Worm (Caenorhabditis elegans) whole organism, young adult: ENCODE results near the gene F10E9.3.

Source experiments
- B0035.1 ChIP-seq: sonication (generic microtip); optimal IDR thresholded peaks from 2 replicates; lab custom pipeline; 2016; ENCODE audit warnings: missing genetic modification characterization, mild to moderate bottlenecking, missing compliant biosample characterization, missing genotype, missing genetic modification reagents
- F10E7.11 ChIP-seq: sonication (generic microtip); optimal IDR thresholded peaks from 2 replicates; lab custom pipeline; 2017; ENCODE audit warnings: mild to moderate bottlenecking, missing genetic modification characterization, moderate library complexity, missing compliant biosample characterization
- F23B12.7 ChIP-seq: sonication (generic microtip); optimal IDR thresholded peaks from 2 replicates; lab custom pipeline; 2017; ENCODE audit warnings: missing genetic modification characterization, mild to moderate bottlenecking, missing compliant biosample characterization, antibody characterized with exemption, moderate library complexity; ENCODE audit not compliant: insufficient read depth
- F37B4.10 ChIP-seq: fragments of 200-800 bp; sonication (Bioruptor generic); IDR thresholded peaks from 2 replicates; pipeline ENCODE4 v1.3.6; 2022; ENCODE audit warnings: missing genetic modification characterization, missing compliant biosample characterization
- F57C9.4 ChIP-seq: sonication (generic microtip); optimal IDR thresholded peaks from 2 replicates; lab custom pipeline; 2017; ENCODE audit warnings: mild to moderate bottlenecking, missing genetic modification characterization, missing compliant biosample characterization
- K11D2.4 ChIP-seq: fragments of 200-800 bp; sonication (Bioruptor generic); IDR thresholded peaks from 2 replicates; pipeline ENCODE4 v1.3.6; 2022; ENCODE audit warnings: missing genetic modification reagents, missing genetic modification characterization, missing compliant biosample characterization
- Y53G8AR.9 ChIP-seq: fragments of 200-800 bp; sonication (Bioruptor generic); conservative IDR thresholded peaks from 2 replicates; pipeline ENCODE4 v1.3.6; 2022; ENCODE audit warnings: missing genetic modification reagents, missing genetic modification characterization, missing compliant biosample characterization
- Y67H2A.10 ChIP-seq: fragments of 200-800 bp; sonication (Bioruptor generic); conservative IDR thresholded peaks from 2 replicates; pipeline ENCODE4 v1.3.6; 2022; ENCODE audit warnings: missing genetic modification reagents, missing genetic modification characterization, missing compliant biosample characterization
- ZK185.1 ChIP-seq: sonication (generic microtip); optimal IDR thresholded peaks from 2 replicates; lab custom pipeline; 2016; ENCODE audit warnings: mild to moderate bottlenecking, missing genetic modification characterization, missing compliant biosample characterization; ENCODE audit not compliant: poor library complexity, severe bottlenecking
- athp-1 ChIP-seq: sonication (generic microtip); optimal IDR thresholded peaks from 2 replicates; lab custom pipeline; 2017; ENCODE audit warnings: mild to moderate bottlenecking, missing genetic modification characterization, missing compliant biosample characterization
- attf-3 ChIP-seq: fragments of 200-800 bp; sonication (Bioruptor generic); conservative IDR thresholded peaks from 2 replicates; pipeline ENCODE4 v1.3.6; 2022; ENCODE audit warnings: missing genetic modification reagents, missing genetic modification characterization, missing compliant biosample characterization
- cebp-1 ChIP-seq, 2 experiments: fragments of 200-800 bp in 1 of 2; sonication (Bioruptor generic) in 1 of 2; sonication (generic microtip) in 1 of 2; IDR thresholded peaks in 1 of 2; optimal IDR thresholded peaks in 1 of 2; 2 replicates each; pipeline versions ENCODE4 v1.3.6 to Lab custom; 2017 to 2022; ENCODE audit warnings: missing compliant biosample characterization in 2 of 2, missing genetic modification characterization in 2 of 2, mild to moderate bottlenecking in 1 of 2, missing genetic modification reagents in 1 of 2, moderate library complexity in 1 of 2
- cebp-2 ChIP-seq: fragments of 200-800 bp; sonication (Bioruptor generic); IDR thresholded peaks from 2 replicates; pipeline ENCODE4 v1.3.6; 2022; ENCODE audit warnings: missing genetic modification characterization, missing compliant biosample characterization
- ceh-27 ChIP-seq: fragments of 200-800 bp; sonication (Bioruptor generic); optimal IDR thresholded peaks from 2 replicates; lab custom pipeline; 2018; ENCODE audit warnings: mild to moderate bottlenecking, missing genetic modification characterization, moderate library complexity, missing compliant biosample characterization
- ceh-40 ChIP-seq: fragments of 200-800 bp; sonication (Bioruptor generic); IDR thresholded peaks from 2 replicates; pipeline ENCODE4 v1.3.6; 2022; ENCODE audit warnings: missing genetic modification characterization, missing compliant biosample characterization
- ceh-79 ChIP-seq: sonication (generic microtip); optimal IDR thresholded peaks from 2 replicates; lab custom pipeline; 2017; ENCODE audit warnings: mild to moderate bottlenecking, missing genetic modification characterization, missing compliant biosample characterization
- chd-7 ChIP-seq: sonication (generic microtip); optimal IDR thresholded peaks from 2 replicates; lab custom pipeline; 2016; ENCODE audit warnings: mild to moderate bottlenecking, missing genetic modification characterization, moderate library complexity, missing compliant biosample characterization
- him-1 ChIP-seq: sonication (generic microtip); optimal IDR thresholded peaks from 2 replicates; lab custom pipeline; 2016; ENCODE audit warnings: missing genotype, missing genetic modification reagents, missing genetic modification characterization, missing compliant biosample characterization
- hmg-20 ChIP-seq: fragments of 200-800 bp; sonication (Bioruptor generic); IDR thresholded peaks from 2 replicates; pipeline ENCODE4 v1.3.6; 2022; ENCODE audit warnings: missing genetic modification reagents, missing genetic modification characterization, missing compliant biosample characterization
- hrde-1 ChIP-seq: sonication (generic microtip); optimal IDR thresholded peaks from 2 replicates; lab custom pipeline; 2016; ENCODE audit warnings: missing genetic modification characterization, mild to moderate bottlenecking, missing compliant biosample characterization, moderate library complexity, missing genotype, missing genetic modification reagents, borderline replicate concordance
- lin-26 ChIP-seq: fragments of 200-800 bp; sonication (Bioruptor generic); IDR thresholded peaks from 2 replicates; pipeline ENCODE4 v1.3.6; 2022; ENCODE audit warnings: missing genetic modification reagents, missing genetic modification characterization, missing compliant biosample characterization
- lin-40 ChIP-seq: sonication (generic microtip); optimal IDR thresholded peaks from 2 replicates; lab custom pipeline; 2016; ENCODE audit warnings: missing genetic modification characterization, mild to moderate bottlenecking, missing compliant biosample characterization, missing genotype, missing genetic modification reagents
- lsl-1 ChIP-seq: fragments of 200-800 bp; sonication (Bioruptor generic); optimal IDR thresholded peaks from 2 replicates; lab custom pipeline; 2018; ENCODE audit warnings: mild to moderate bottlenecking, missing genetic modification characterization, moderate library complexity, missing compliant biosample characterization
- madf-10 ChIP-seq: sonication (generic microtip); optimal IDR thresholded peaks from 2 replicates; lab custom pipeline; 2016; ENCODE audit warnings: mild to moderate bottlenecking, missing genetic modification characterization, missing compliant biosample characterization
- mel-28 ChIP-seq: sonication (generic microtip); optimal IDR thresholded peaks from 2 replicates; lab custom pipeline; 2016; ENCODE audit warnings: borderline replicate concordance, mild to moderate bottlenecking, missing genetic modification characterization, missing compliant biosample characterization
- nfya-2 ChIP-seq: fragments of 200-800 bp; sonication (Bioruptor generic); IDR thresholded peaks from 2 replicates; pipeline ENCODE4 v1.3.6; 2022; ENCODE audit warnings: missing genetic modification reagents, missing genetic modification characterization, missing compliant biosample characterization
- nhr-120 ChIP-seq: fragments of 200-800 bp; sonication (Bioruptor generic); IDR thresholded peaks from 2 replicates; pipeline ENCODE4 v1.3.6; 2022; ENCODE audit warnings: missing genetic modification characterization, missing compliant biosample characterization
- pbrm-1 ChIP-seq: fragments of 200-800 bp; sonication (Bioruptor generic); IDR thresholded peaks from 2 replicates; pipeline ENCODE4 v1.3.6; 2022; ENCODE audit warnings: missing genetic modification reagents, missing genetic modification characterization, missing compliant biosample characterization
- pha-4 ChIP-seq: fragments of 150-350 bp; sonication (generic microtip); optimal IDR thresholded peaks from 2 replicates; lab custom pipeline; 2014; ENCODE audit warnings: missing biosample characterization, missing genetic modification reagents, missing genetic modification characterization
- rcor-1 ChIP-seq: fragments of 200-800 bp; sonication (Bioruptor generic); IDR thresholded peaks from 2 replicates; pipeline ENCODE4 v1.3.6; 2022; ENCODE audit warnings: missing genetic modification reagents, missing genetic modification characterization, missing compliant biosample characterization
- snpc-1.3 ChIP-seq: sonication (generic microtip); optimal IDR thresholded peaks from 2 replicates; lab custom pipeline; 2017; ENCODE audit warnings: missing genetic modification characterization, mild to moderate bottlenecking, missing compliant biosample characterization, antibody characterized with exemption, moderate library complexity, missing genotype, missing genetic modification reagents; ENCODE audit not compliant: insufficient read depth
- sptf-2 ChIP-seq: fragments of 200-800 bp; sonication (Bioruptor generic); optimal IDR thresholded peaks from 2 replicates; lab custom pipeline; 2018; ENCODE audit warnings: mild to moderate bottlenecking, missing genetic modification characterization, missing compliant biosample characterization
- tbp1 ChIP-seq: fragments of 200-800 bp; sonication (Bioruptor generic); optimal IDR thresholded peaks from 2 replicates; lab custom pipeline; 2018; ENCODE audit warnings: mild to moderate bottlenecking, missing genetic modification characterization, missing compliant biosample characterization
- tlf-1 ChIP-seq: fragments of 200-800 bp; sonication (Bioruptor generic); optimal IDR thresholded peaks from 2 replicates; lab custom pipeline; 2018; ENCODE audit warnings: mild to moderate bottlenecking, missing genetic modification characterization, missing compliant biosample characterization
- unc-62 ChIP-seq: fragments of 150-350 bp; optimal IDR thresholded peaks from 2 replicates; lab custom pipeline; 2014; ENCODE audit warnings: missing biosample characterization, missing genetic modification reagents, missing genetic modification characterization
- ztf-25 ChIP-seq: fragments of 200-800 bp; sonication (Bioruptor generic); IDR thresholded peaks from 2 replicates; pipeline ENCODE4 v1.3.6; 2022; ENCODE audit warnings: missing genetic modification reagents, missing genetic modification characterization, missing compliant biosample characterization
- ztf-3 ChIP-seq: fragments of 200-800 bp; sonication (Bioruptor generic); optimal IDR thresholded peaks from 2 replicates; lab custom pipeline; 2018; ENCODE audit warnings: mild to moderate bottlenecking, missing genetic modification characterization, missing compliant biosample characterization

F10E9.3 gene

ce11 chrIII:8319100-8319499 lies 8.3 kb downstream of the F10E9.3 start, which contains the start of gene F10E9.11 (continued):
- TF ChIP-seq F37B4.10 (GFP tag; lab: Robert Waterston, UW) (no peak), sptf-2 (no peak), tlf-1 (peak; percentile 28), cebp-2 (GFP tag; lab: Robert Waterston, UW) (no peak), athp-1 (peak; percentile 76), B0035.1 (no peak), Y53G8AR.9 (GFP tag; lab: Robert Waterston, UW) (peak; percentile 62; the same call in 1 of the 2 replicates), cebp-1 (GFP tag; IDR thresholded peaks at IDR 0.05; lab: Robert Waterston, UW) (0 out of 2 replicates have a peak, but pooled peaks have one; percentile 25), cebp-1 (tag; optimal IDR thresholded peaks at IDR 0.05; lab: Kevin White, UChicago) (no peak), attf-3 (peak; percentile 73), F10E7.11 (tag; lab: Kevin White, UChicago) (no peak), K11D2.4 (GFP tag; lab: Robert Waterston, UW) (peak; percentile 58; the same call in 1 of the 2 replicates), unc-62 (no peak), nhr-120 (GFP tag; lab: Robert Waterston, UW) (no peak), ztf-25 (GFP tag; lab: Robert Waterston, UW) (0 out of 2 replicates have a peak, but pooled peaks have one; percentile 55), lin-40 (tag; lab: Kevin White, UChicago) (peak; percentile 42), ceh-40 (GFP tag; lab: Robert Waterston, UW) (0 out of 2 replicates have a peak, but pooled peaks have one; percentile 43), ceh-79 (tag; lab: Kevin White, UChicago) (no peak), pha-4 (peak; percentile 5), lin-26 (GFP tag; lab: Robert Waterston, UW) (no peak), rcor-1 (GFP tag; lab: Robert Waterston, UW) (peak; percentile 82), F57C9.4 (tag; lab: Kevin White, UChicago) (no peak), chd-7 (peak; percentile 36), pbrm-1 (GFP tag; lab: Robert Waterston, UW) (peak; percentile 78), hrde-1 (tag; lab: Kevin White, UChicago) (no peak), ztf-3 (GFP tag; lab: Kevin White, UChicago) (no peak), ceh-27 (GFP tag; lab: Kevin White, UChicago) (peak; percentile 95), mel-28 (tag; lab: Kevin White, UChicago) (no peak), hmg-20 (GFP tag; lab: Robert Waterston, UW) (peak; percentile 44; the same call in 1 of the 2 replicates), snpc-1.3 (peak; percentile 43)

ce11 chrIII:8320183-8320582 lies 9.4 kb downstream of the F10E9.3 start, which contains the start of gene F10E9.10:
Gene F10E9.10 (minus strand): TSS chrIII:8320283.
- TF ChIP-seq lsl-1 = no peak
- no peak for TF ChIP-seq ZK185.1
- TF ChIP-seq ceh-27 (GFP tag; lab: Kevin White, UChicago) = no peak

- TF ChIP-seq him-1 (tag; lab: Kevin White, UChicago) (no peak), Y53G8AR.9 (GFP tag; lab: Robert Waterston, UW) (no peak), F23B12.7 (no peak), Y67H2A.10 (GFP tag; lab: Robert Waterston, UW) (no peak), madf-10 (tag; lab: Kevin White, UChicago) (no peak), ceh-79 (tag; lab: Kevin White, UChicago) (no peak), lin-40 (tag; lab: Kevin White, UChicago) (no peak), tbp1 (GFP tag; lab: Kevin White, UChicago) (no peak), nfya-2 (GFP tag; lab: Robert Waterston, UW) (no peak)
Measured at ce11 chrIII:8321225-8321624, 10.4 kb downstream of the F10E9.3 start.
